Worm (Caenorhabditis elegans): Measurements from ENCODE around the gene nhr-91.

The nhr-91 gene

ce11 chrX:15285554-15285953, 23.6 kb upstream of the nhr-91 start:
- TF ChIP-seq ama-1 (optimal IDR thresholded peaks at IDR 0.05) (no peak), ama-1 (GFP tag; optimal IDR thresholded peaks at IDR 0.05) (no peak), snpc-4 (GFP tag; optimal IDR thresholded peaks at IDR 0.05) (no peak), snpc-4 (tag; optimal IDR thresholded peaks at IDR 0.05) (peak in 2 of 4 experiments; percentile 73 to 87)

- TF ChIP-seq C06A6.2 (GFP tag; conservative IDR thresholded peaks at IDR 0.05): no peak
- peak; percentile 50 for TF ChIP-seq ztf-26 (tag; optimal IDR thresholded peaks at IDR 0.05)
- no peak for TF ChIP-seq madf-3 (GFP tag; IDR thresholded peaks at IDR 0.05)
- TF ChIP-seq hlh-26 (GFP tag; conservative IDR thresholded peaks at IDR 0.05): no peak
- peak; percentile 9 for TF ChIP-seq dpff-1 (tag; optimal IDR thresholded peaks at IDR 0.05)
- TF ChIP-seq tlf-1 (GFP tag; optimal IDR thresholded peaks at IDR 0.05): peak; percentile 24
- TF ChIP-seq dpl-1 (GFP tag; optimal IDR thresholded peaks at IDR 0.05): peak; percentile 50
- TF ChIP-seq him-1 (tag; optimal IDR thresholded peaks at IDR 0.05): peak; percentile 93
- peak; percentile 80 for TF ChIP-seq ZK185.1 (tag; optimal IDR thresholded peaks at IDR 0.05; ENCODE audit: poor library complexity, severe bottlenecking)
- TF ChIP-seq let-607 (tag; optimal IDR thresholded peaks at IDR 0.05): peak; percentile 20 to 74
- no peak for TF ChIP-seq egrh-3 (GFP tag; IDR thresholded peaks at IDR 0.05)
- TF ChIP-seq cebp-1 (GFP tag; IDR thresholded peaks at IDR 0.05): no peak
- no peak for TF ChIP-seq cebp-1 (tag; optimal IDR thresholded peaks at IDR 0.05)
- TF ChIP-seq ztf-25 (GFP tag; IDR thresholded peaks at IDR 0.05): peak; percentile 81; the same call in 1 of the 2 replicates
- no peak for TF ChIP-seq F37B4.10 (GFP tag; IDR thresholded peaks at IDR 0.05)
- TF ChIP-seq Y56A3A.18 (GFP tag; IDR thresholded peaks at IDR 0.05): peak; percentile 69
- peak; percentile 64 for TF ChIP-seq lin-54 (GFP tag; optimal IDR thresholded peaks at IDR 0.05)
- TF ChIP-seq nhr-90 (tag; optimal IDR thresholded peaks at IDR 0.05): peak; percentile 87
- TF ChIP-seq T26A5.8 (tag; optimal IDR thresholded peaks at IDR 0.05): peak; percentile 28
- TF ChIP-seq snpc-3.4 (tag; optimal IDR thresholded peaks at IDR 0.05): peak; percentile 89
- no peak for TF ChIP-seq let-526 (GFP tag; IDR thresholded peaks at IDR 0.05)
- TF ChIP-seq hmg-1.2 (GFP tag; IDR thresholded peaks at IDR 0.05): peak; percentile 68
- peak; percentile 56 for TF ChIP-seq fkh-3 (tag; optimal IDR thresholded peaks at IDR 0.05)
- TF ChIP-seq repo-1 (tag; optimal IDR thresholded peaks at IDR 0.05): peak; percentile 20
- TF ChIP-seq F57C9.4 (tag; optimal IDR thresholded peaks at IDR 0.05): no peak
- peak in 1 of 3 experiments; percentile 64 for TF ChIP-seq lin-35 (GFP tag; optimal IDR thresholded peaks at IDR 0.05)
- TF ChIP-seq gei-17 (GFP tag; optimal IDR thresholded peaks at IDR 0.05): peak; percentile 41
- TF ChIP-seq hrde-1 (tag; optimal IDR thresholded peaks at IDR 0.05; ENCODE audit: borderline replicate concordance): peak; percentile 73
- no peak for TF ChIP-seq Y95B8A.8 (GFP tag; IDR thresholded peaks at IDR 0.05)
- TF ChIP-seq lir-1 (GFP tag; conservative IDR thresholded peaks at IDR 0.05): no peak
- no peak for TF ChIP-seq ceh-91 (GFP tag; IDR thresholded peaks at IDR 0.05)
- TF ChIP-seq rcor-1 (GFP tag; IDR thresholded peaks at IDR 0.05): peak; percentile 68; the same call in 1 of the 2 replicates
- TF ChIP-seq ccch-3 (GFP tag; optimal IDR thresholded peaks at IDR 0.05): peak; percentile 49
- TF ChIP-seq K12H6.12 (tag; optimal IDR thresholded peaks at IDR 0.05): no peak
- TF ChIP-seq snpc-4 (GFP tag; optimal IDR thresholded peaks at IDR 0.05): peak; percentile 89
- peak; percentile 69 to 89 (median 79) for TF ChIP-seq snpc-4 (tag; optimal IDR thresholded peaks at IDR 0.05)
- no peak for TF ChIP-seq F39B2.1 (GFP tag; IDR thresholded peaks at IDR 0.05)
- TF ChIP-seq D2030.7 (GFP tag; IDR thresholded peaks at IDR 0.05): peak; percentile 85
- peak; percentile 79 for TF ChIP-seq ztf-18 (tag; optimal IDR thresholded peaks at IDR 0.05)
- TF ChIP-seq F33H1.4 (GFP tag; IDR thresholded peaks at IDR 0.05): no peak
- peak; percentile 84 for TF ChIP-seq pbrm-1 (GFP tag; IDR thresholded peaks at IDR 0.05)
- no peak for TF ChIP-seq ztf-6 (GFP tag; IDR thresholded peaks at IDR 0.05)
- no peak for TF ChIP-seq zfh-2 (GFP tag; conservative IDR thresholded peaks at IDR 0.05)
- TF ChIP-seq hmg-20 (GFP tag; IDR thresholded peaks at IDR 0.05): peak; percentile 60
- peak; percentile 82 for TF ChIP-seq ceh-79 (tag; optimal IDR thresholded peaks at IDR 0.05)
Measured at ce11 chrX:15297396-15297827, 11.8 kb upstream of the nhr-91 start.

Data from whole organism, young adult.